Fruit fly (Drosophila melanogaster) whole organism, wandering third instar larva: ENCODE results near the gene Rchy1.

Source experiments
- HLH106 ChIP-seq: fragments of 200-800 bp; optimal IDR thresholded peaks from 3 replicates; lab custom pipeline; 2019; ENCODE audit warnings: missing biosample characterization, mild to moderate bottlenecking, missing genetic modification characterization, moderate library complexity
- foxo ChIP-seq, 2 experiments: fragments of 200-800 bp; sonication (Bioruptor generic); optimal IDR thresholded peaks; 2 replicates in 1 of 2; 3 replicates in 1 of 2; lab custom pipeline; 2016 to 2017; ENCODE audit warnings: missing biosample characterization in 2 of 2, missing genetic modification characterization in 2 of 2
- lola ChIP-seq: fragments of >200 bp; optimal IDR thresholded peaks from 2 replicates; lab custom pipeline; 2017; ENCODE audit warnings: missing biosample characterization, missing genetic modification characterization

- no peak for TF ChIP-seq foxo (GFP tag; optimal IDR thresholded peaks at IDR 0.05; lab: Kevin White, UChicago)
- TF ChIP-seq HLH106 (tag; lab: Kevin White, UChicago) = no peak
- no peak for TF ChIP-seq lola (GFP tag; lab: Kevin White, UChicago)
These were observed 3.2 kb downstream of the Rchy1 start for dm6 chr2L:6462259-6462658.
